Worm (Caenorhabditis elegans): ENCODE results near the gene cyld-1.

DNA sequence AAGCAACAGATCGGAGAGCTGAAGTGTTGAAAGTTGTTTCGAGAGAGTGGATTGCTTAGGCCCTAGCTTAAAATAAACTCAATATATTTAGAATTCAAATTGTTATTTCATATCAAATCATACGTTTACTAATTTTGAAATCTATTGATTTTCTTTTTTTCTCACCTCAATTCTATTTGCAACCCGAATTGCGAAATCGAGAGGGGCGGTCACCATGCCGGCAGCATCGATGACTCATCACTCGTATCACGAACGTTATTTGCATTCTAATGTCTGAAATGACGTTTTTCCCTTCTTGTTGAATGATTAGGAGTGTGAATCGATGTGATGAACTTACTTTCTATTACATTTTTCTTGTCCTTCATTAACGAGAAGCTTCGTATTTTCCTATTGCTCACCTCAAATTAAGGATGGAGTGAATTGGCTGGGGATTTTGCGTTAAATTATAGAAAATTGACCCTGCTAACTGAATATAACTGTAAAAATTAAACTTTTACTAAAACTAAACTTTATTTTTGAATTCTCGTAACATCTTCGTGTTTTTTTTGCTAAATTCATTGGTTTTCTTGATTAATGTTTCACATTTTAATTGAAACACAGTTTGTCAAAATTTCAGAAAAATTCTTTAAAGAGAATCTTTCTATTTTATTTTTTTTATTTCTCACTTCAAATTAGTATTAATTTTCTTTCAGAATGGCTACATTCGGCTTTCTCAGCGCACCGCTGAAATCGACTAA lies 46.4 kb upstream of the cyld-1 start, which contains the start of gene alx-1:
- no peak for TF ChIP-seq ztf-4 (tag; optimal IDR thresholded peaks at IDR 0.05)
- TF ChIP-seq nhr-12 (tag; optimal IDR thresholded peaks at IDR 0.05), result no peak
- TF ChIP-seq lin-14 (GFP tag; optimal IDR thresholded peaks at IDR 0.05), result no peak
- TF ChIP-seq nhr-90 (tag; optimal IDR thresholded peaks at IDR 0.05; ENCODE audit: poor library complexity), result no peak
- no peak for TF ChIP-seq blmp-1 (tag; optimal IDR thresholded peaks at IDR 0.05)
- no peak for TF ChIP-seq ztf-11 (tag; optimal IDR thresholded peaks at IDR 0.05)
- TF ChIP-seq lin-13 (GFP tag; optimal IDR thresholded peaks at IDR 0.05), result no peak
- no peak for TF ChIP-seq lsy-2 (tag; optimal IDR thresholded peaks at IDR 0.05)
- TF ChIP-seq sptf-1 (tag; optimal IDR thresholded peaks at IDR 0.05), result no peak
- no peak for TF ChIP-seq aha-1 (tag; optimal IDR thresholded peaks at IDR 0.05)
- TF ChIP-seq irx-1 (tag; optimal IDR thresholded peaks at IDR 0.05), result no peak
- no peak for TF ChIP-seq mdl-1 (tag; optimal IDR thresholded peaks at IDR 0.05)
- no peak for TF ChIP-seq elt-3 (tag; optimal IDR thresholded peaks at IDR 0.05)
- TF ChIP-seq fos-1 (tag; optimal IDR thresholded peaks at IDR 0.05), result peak; percentile 27
